Fruit fly (Drosophila melanogaster) whole organism, embryonic: ENCODE data around the gene CG7366.

Experiments used
- Atf6 ChIP-seq: fragments of 200-800 bp; sonication (Bioruptor generic); IDR thresholded peaks from 2 replicates; pipeline ENCODE4 v1.3.6; 2022; ENCODE audit warnings: missing biosample characterization, missing genetic modification characterization
- B-H1 ChIP-seq: fragments of 200-800 bp; sonication (Bioruptor generic); IDR thresholded peaks from 3 replicates; pipeline ENCODE4 v1.3.6; 2022; ENCODE audit warnings: missing biosample characterization, missing genetic modification characterization
- BEAF-32 ChIP-seq: fragments of 200-800 bp; sonication (Bioruptor generic); optimal IDR thresholded peaks from 3 replicates; lab custom pipeline; 2017; ENCODE audit warnings: missing biosample characterization, missing genetic modification characterization, mild to moderate bottlenecking, moderate library complexity, missing genetic modification reagents
- Bgb ChIP-seq: fragments of 200-800 bp; sonication (Bioruptor generic); IDR thresholded peaks from 2 replicates; pipeline ENCODE4 v1.3.6; 2022; ENCODE audit warnings: missing biosample characterization, missing genetic modification characterization; ENCODE audit not compliant: partially characterized antibody
- CG11504 ChIP-seq: fragments of 200-800 bp; sonication (Bioruptor generic); optimal IDR thresholded peaks from 3 replicates; lab custom pipeline; 2019; ENCODE audit warnings: missing biosample characterization, mild to moderate bottlenecking, missing genetic modification characterization, moderate library complexity
- CG12104 ChIP-seq: fragments of 200-800 bp; sonication (Bioruptor generic); optimal IDR thresholded peaks from 3 replicates; lab custom pipeline; 2016; ENCODE audit warnings: missing biosample characterization, missing genetic modification characterization
- CG13894 ChIP-seq: fragments of 200-800 bp; sonication (Bioruptor generic); optimal IDR thresholded peaks from 3 replicates; lab custom pipeline; 2018; ENCODE audit warnings: missing biosample characterization, mild to moderate bottlenecking, missing genetic modification characterization, moderate library complexity
- CG14441 ChIP-seq: fragments of 200-800 bp; sonication (Bioruptor generic); IDR thresholded peaks from 2 replicates; pipeline ENCODE4 v1.3.6; 2022; ENCODE audit warnings: missing biosample characterization, missing genetic modification characterization
- CG15269 ChIP-seq: fragments of 200-800 bp; sonication (Bioruptor generic); optimal IDR thresholded peaks from 2 replicates; lab custom pipeline; 2018; ENCODE audit warnings: missing biosample characterization, mild to moderate bottlenecking, missing genetic modification characterization, moderate library complexity
- CG15601 ChIP-seq: fragments of 200-800 bp; sonication (Bioruptor generic); optimal IDR thresholded peaks from 3 replicates; lab custom pipeline; 2019; ENCODE audit warnings: missing biosample characterization, mild to moderate bottlenecking, missing genetic modification characterization, moderate library complexity
- CG16779 ChIP-seq: fragments of 200-800 bp; sonication (Bioruptor generic); IDR thresholded peaks from 2 replicates; pipeline ENCODE4 v1.3.6; 2022; ENCODE audit warnings: missing biosample characterization, missing genetic modification characterization
- CG17829 ChIP-seq: fragments of 200-800 bp; optimal IDR thresholded peaks from 2 replicates; lab custom pipeline; 2019; ENCODE audit warnings: missing biosample characterization, mild to moderate bottlenecking, missing genetic modification characterization, moderate library complexity
- CG18764 ChIP-seq: fragments of 200-800 bp; sonication (Bioruptor generic); optimal IDR thresholded peaks from 3 replicates; lab custom pipeline; 2016; ENCODE audit warnings: missing biosample characterization, missing genetic modification characterization
- CG2120 ChIP-seq: fragments of 200-800 bp; sonication (Bioruptor generic); optimal IDR thresholded peaks from 3 replicates; lab custom pipeline; 2016; ENCODE audit warnings: missing biosample characterization, missing genetic modification characterization
- CG2202 ChIP-seq: fragments of 200-800 bp; sonication (Bioruptor generic); optimal IDR thresholded peaks from 2 replicates; lab custom pipeline; 2018; ENCODE audit warnings: missing biosample characterization, mild to moderate bottlenecking, missing genetic modification characterization
- CG32532 ChIP-seq: fragments of 200-800 bp; sonication (Bioruptor generic); IDR thresholded peaks from 2 replicates; pipeline ENCODE4 v1.3.6; 2022; ENCODE audit warnings: missing biosample characterization, missing genetic modification characterization
- CG7745 ChIP-seq: fragments of 200-800 bp; sonication (Bioruptor generic); optimal IDR thresholded peaks from 2 replicates; lab custom pipeline; 2018; ENCODE audit warnings: missing biosample characterization, mild to moderate bottlenecking, missing genetic modification characterization, moderate library complexity
- CG8478 ChIP-seq: fragments of >200 bp; optimal IDR thresholded peaks from 2 replicates; lab custom pipeline; 2018
- CG9797 ChIP-seq: fragments of 200-800 bp; sonication (Bioruptor generic); optimal IDR thresholded peaks from 3 replicates; lab custom pipeline; 2018; ENCODE audit warnings: missing biosample characterization, mild to moderate bottlenecking, missing genetic modification characterization
- CG9817 ChIP-seq: fragments of 200-800 bp; sonication (Bioruptor generic); optimal IDR thresholded peaks from 2 replicates; lab custom pipeline; 2018; ENCODE audit warnings: missing biosample characterization, mild to moderate bottlenecking, missing genetic modification characterization, moderate library complexity
- Dbx ChIP-seq: fragments of 200-800 bp; sonication (Bioruptor generic); IDR thresholded peaks from 3 replicates; pipeline ENCODE4 v1.3.6; 2022; ENCODE audit warnings: missing biosample characterization, missing genetic modification characterization
- E2f1 ChIP-seq: fragments of 200-800 bp; sonication (Bioruptor generic); IDR thresholded peaks from 2 replicates; pipeline ENCODE4 v1.3.6; 2022; ENCODE audit warnings: missing biosample characterization, missing genetic modification characterization
- ERR ChIP-seq: fragments of 200-800 bp; sonication (Bioruptor generic); optimal IDR thresholded peaks from 2 replicates; lab custom pipeline; 2016; ENCODE audit warnings: missing biosample characterization, missing genetic modification characterization
- Ets97D ChIP-seq: fragments of 200-800 bp; sonication (Bioruptor generic); optimal IDR thresholded peaks from 3 replicates; lab custom pipeline; 2016; ENCODE audit warnings: missing biosample characterization, missing genetic modification characterization
- Myb ChIP-seq: fragments of 200-800 bp; sonication (Bioruptor generic); optimal IDR thresholded peaks from 2 replicates; lab custom pipeline; 2016; ENCODE audit warnings: missing biosample characterization, missing genetic modification characterization
- Nf-YB ChIP-seq: fragments of 200-800 bp; sonication (Bioruptor generic); optimal IDR thresholded peaks from 3 replicates; lab custom pipeline; 2019; ENCODE audit warnings: missing biosample characterization, mild to moderate bottlenecking, missing genetic modification characterization, moderate library complexity
- Oli ChIP-seq: fragments of 200-800 bp; sonication (Bioruptor generic); optimal IDR thresholded peaks from 2 replicates; lab custom pipeline; 2018; ENCODE audit warnings: missing biosample characterization, mild to moderate bottlenecking, missing genetic modification characterization, moderate library complexity
- Sry-δ ChIP-seq: fragments of 200-800 bp; sonication (Bioruptor generic); optimal IDR thresholded peaks from 2 replicates; lab custom pipeline; 2016; ENCODE audit warnings: missing biosample characterization, missing genetic modification characterization
- Vsx1 ChIP-seq: fragments of 200-800 bp; sonication (Bioruptor generic); optimal IDR thresholded peaks from 2 replicates; lab custom pipeline; 2017; ENCODE audit warnings: missing biosample characterization, mild to moderate bottlenecking, missing genetic modification characterization, missing genetic modification reagents
- al ChIP-seq: fragments of 200-800 bp; sonication (Bioruptor generic); IDR thresholded peaks from 2 replicates; pipeline ENCODE4 v1.3.6; 2022; ENCODE audit warnings: missing biosample characterization, missing genetic modification characterization
- amos ChIP-seq: fragments of 200-800 bp; sonication (Bioruptor generic); IDR thresholded peaks from 2 replicates; pipeline ENCODE4 v1.3.6; 2022; ENCODE audit warnings: missing biosample characterization, missing genetic modification characterization; ENCODE audit not compliant: partially characterized antibody
- da ChIP-seq: fragments of 200-800 bp; sonication (Bioruptor generic); optimal IDR thresholded peaks from 2 replicates; lab custom pipeline; 2016; ENCODE audit warnings: missing biosample characterization, missing genetic modification characterization
- dimm ChIP-seq: fragments of 200-800 bp; sonication (Bioruptor generic); IDR thresholded peaks from 2 replicates; pipeline ENCODE4 v1.3.6; 2022; ENCODE audit warnings: missing biosample characterization, missing genetic modification characterization
- fd64A ChIP-seq: fragments of 200-800 bp; sonication (Bioruptor generic); optimal IDR thresholded peaks from 3 replicates; lab custom pipeline; 2018; ENCODE audit warnings: missing biosample characterization, mild to moderate bottlenecking, missing genetic modification characterization
- fd96Cb ChIP-seq: fragments of 200-800 bp; sonication (Bioruptor generic); optimal IDR thresholded peaks from 2 replicates; lab custom pipeline; 2018; ENCODE audit warnings: missing biosample characterization, mild to moderate bottlenecking, missing genetic modification characterization, moderate library complexity
- gce ChIP-seq: fragments of 200-800 bp; sonication (Bioruptor generic); IDR thresholded peaks from 3 replicates; pipeline ENCODE4 v1.3.6; 2022; ENCODE audit warnings: missing biosample characterization, missing genetic modification characterization
- ham ChIP-seq: fragments of 200-800 bp; sonication (Bioruptor generic); IDR thresholded peaks from 2 replicates; pipeline ENCODE4 v1.3.6; 2022; ENCODE audit warnings: missing biosample characterization, missing genetic modification characterization
- inv ChIP-seq: fragments of 200-800 bp; sonication (Bioruptor generic); IDR thresholded peaks from 2 replicates; pipeline ENCODE4 v1.3.6; 2022; ENCODE audit warnings: missing biosample characterization, missing genetic modification characterization; ENCODE audit not compliant: partially characterized antibody
- jing ChIP-seq: fragments of 200-800 bp; sonication (Bioruptor generic); optimal IDR thresholded peaks from 2 replicates; lab custom pipeline; 2018; ENCODE audit warnings: missing biosample characterization, mild to moderate bottlenecking, missing genetic modification characterization
- jumu ChIP-seq: fragments of 200-800 bp; sonication (Bioruptor generic); optimal IDR thresholded peaks from 3 replicates; lab custom pipeline; 2016; ENCODE audit warnings: missing biosample characterization, missing genetic modification characterization
- ken ChIP-seq: fragments of 200-800 bp; sonication (Bioruptor generic); IDR thresholded peaks from 3 replicates; pipeline ENCODE4 v1.3.6; 2022; ENCODE audit warnings: missing biosample characterization, missing genetic modification characterization
- p53 ChIP-seq: fragments of 200-800 bp; sonication (Bioruptor generic); optimal IDR thresholded peaks from 2 replicates; lab custom pipeline; 2016; ENCODE audit warnings: missing biosample characterization, missing genetic modification characterization
- pan ChIP-seq, 4 experiments: fragments of >200 bp in 3 of 4; fragments of 200-800 bp in 1 of 4; sonication (Bioruptor generic) in 1 of 4; optimal IDR thresholded peaks in 3 of 4; IDR thresholded peaks in 1 of 4; 2 replicates each; pipeline versions ENCODE4 v1.3.6 to Lab custom; 2017 to 2022; ENCODE audit warnings: missing biosample characterization in 2 of 4, missing genetic modification characterization in 2 of 4, mixed read lengths in 1 of 4
- phol ChIP-seq: fragments of 200-800 bp; sonication (Bioruptor generic); optimal IDR thresholded peaks from 3 replicates; lab custom pipeline; 2018; ENCODE audit warnings: missing biosample characterization, mild to moderate bottlenecking, missing genetic modification characterization, moderate library complexity
- pnt ChIP-seq: fragments of 200-800 bp; sonication (Bioruptor generic); optimal IDR thresholded peaks from 3 replicates; lab custom pipeline; 2016; ENCODE audit warnings: missing biosample characterization, missing genetic modification characterization
- sens-2 ChIP-seq: fragments of 200-800 bp; sonication (Bioruptor generic); IDR thresholded peaks from 2 replicates; pipeline ENCODE4 v1.3.6; 2022; ENCODE audit warnings: missing biosample characterization, missing genetic modification characterization
- wdn ChIP-seq: fragments of 200-800 bp; sonication (Bioruptor generic); IDR thresholded peaks from 2 replicates; pipeline ENCODE4 v1.3.6; 2022; ENCODE audit warnings: missing biosample characterization, missing genetic modification characterization
- wek ChIP-seq: fragments of 200-800 bp; sonication (Bioruptor generic); optimal IDR thresholded peaks from 3 replicates; lab custom pipeline; 2018; ENCODE audit warnings: missing biosample characterization, mild to moderate bottlenecking, missing genetic modification characterization, moderate library complexity
- zen ChIP-seq: fragments of 200-800 bp; sonication (Bioruptor generic); optimal IDR thresholded peaks from 3 replicates; lab custom pipeline; 2018; ENCODE audit warnings: missing biosample characterization, mild to moderate bottlenecking, missing genetic modification characterization, moderate library complexity
- zfh2 ChIP-seq: fragments of 200-800 bp; sonication (Bioruptor generic); optimal IDR thresholded peaks from 2 replicates; lab custom pipeline; 2016; ENCODE audit warnings: missing biosample characterization, missing genetic modification characterization

The CG7366 gene

dm6 chr3L:8197779-8198279 is 4.4 kb downstream of the CG7366 start, which contains the start of the genes UbcE2M and Dhps (continued):
- TF ChIP-seq Vsx1: no peak
- peak; percentile 66 for TF ChIP-seq Myb (GFP tag; lab: Kevin White, UChicago)
- peak; percentile 86 for TF ChIP-seq phol (tag; lab: Kevin White, UChicago)
- TF ChIP-seq wdn (GFP tag; lab: Robert Waterston, UW): peak; percentile 40; the same call in 1 of the 2 replicates
- peak; percentile 84 for TF ChIP-seq amos
- TF ChIP-seq CG15601: no peak
- TF ChIP-seq CG11504 (tag; lab: Kevin White, UChicago): no peak
- peak; percentile 74 for TF ChIP-seq CG32532 (GFP tag; lab: Robert Waterston, UW)
- TF ChIP-seq da: no peak
- peak; percentile 75 for TF ChIP-seq Bgb (GFP tag; lab: Robert Waterston, UW)
- TF ChIP-seq sens-2 (GFP tag; lab: Robert Waterston, UW): 0 out of 2 replicates have a peak, but pooled peaks have one; percentile 32
- TF ChIP-seq zfh2 (GFP tag; lab: Kevin White, UChicago): peak; percentile 80
- TF ChIP-seq ham (GFP tag; lab: Robert Waterston, UW): no peak
- TF ChIP-seq B-H1 (GFP tag; lab: Robert Waterston, UW): peak; percentile 33; the same call in 1 of the 3 replicates
- TF ChIP-seq Nf-YB (GFP tag; lab: Kevin White, UChicago): no peak
- peak; percentile 56 for TF ChIP-seq pnt (GFP tag; lab: Kevin White, UChicago)
- TF ChIP-seq zen: peak; percentile 79
- peak; percentile 85 for TF ChIP-seq Dbx (GFP tag; lab: Robert Waterston, UW)
- TF ChIP-seq jing: no peak
- no peak for TF ChIP-seq pan (optimal IDR thresholded peaks at IDR 0.05; lab: Kevin White, UChicago)
- TF ChIP-seq pan (GFP tag; optimal IDR thresholded peaks at IDR 0.05 in 1 of 2, IDR thresholded peaks at IDR 0.05 in 1 of 2): peak in 1 of 2 experiments; percentile 57
- no peak for TF ChIP-seq CG8478 (lab: Kevin White, UChicago)
- TF ChIP-seq inv (GFP tag; lab: Robert Waterston, UW): peak; percentile 70
- TF ChIP-seq jumu (GFP tag; lab: Kevin White, UChicago): peak; percentile 43
- TF ChIP-seq al (GFP tag; lab: Robert Waterston, UW): peak; percentile 71
- TF ChIP-seq CG14441: peak; percentile 63; the same call in 1 of the 2 replicates
- TF ChIP-seq CG15269 (tag; lab: Kevin White, UChicago): no peak
- TF ChIP-seq wek: no peak
- TF ChIP-seq CG2120 (GFP tag; lab: Kevin White, UChicago): peak; percentile 82
- peak; percentile 80 for TF ChIP-seq BEAF-32 (GFP tag; lab: Kevin White, UChicago)
- TF ChIP-seq CG9797 (GFP tag; lab: Kevin White, UChicago): peak; percentile 23
- TF ChIP-seq Atf6 (GFP tag; lab: Robert Waterston, UW): no peak
- TF ChIP-seq fd96Cb (tag; lab: Kevin White, UChicago): peak; percentile 72
- peak; percentile 43 for TF ChIP-seq CG12104 (GFP tag; lab: Kevin White, UChicago)
- TF ChIP-seq dimm (GFP tag; lab: Robert Waterston, UW): no peak
- no peak for TF ChIP-seq p53
- TF ChIP-seq CG2202 (tag; lab: Kevin White, UChicago): no peak
- TF ChIP-seq gce: no peak
- no peak for TF ChIP-seq CG16779 (GFP tag; lab: Robert Waterston, UW)
- TF ChIP-seq ken (GFP tag; lab: Robert Waterston, UW): peak; percentile 44; the same call in 1 of the 3 replicates
- peak; percentile 67 for TF ChIP-seq Sry-δ (GFP tag; lab: Kevin White, UChicago)
- peak; percentile 65 for TF ChIP-seq Oli (tag; lab: Kevin White, UChicago)
- no peak for TF ChIP-seq CG7745 (tag; lab: Kevin White, UChicago)
- no peak for TF ChIP-seq ERR (GFP tag; lab: Kevin White, UChicago)
- peak; percentile 71 for TF ChIP-seq CG17829 (tag; lab: Kevin White, UChicago)
- TF ChIP-seq CG9817 (tag; lab: Kevin White, UChicago): peak; percentile 89
- peak; percentile 36 for TF ChIP-seq Ets97D (GFP tag; lab: Kevin White, UChicago)
- TF ChIP-seq CG18764 (GFP tag; lab: Kevin White, UChicago): peak; percentile 51
- no peak; the same call in none of the 2 replicates for TF ChIP-seq E2f1 (GFP tag; lab: Robert Waterston, UW)
- no peak for TF ChIP-seq fd64A (GFP tag; lab: Kevin White, UChicago)
- no peak for TF ChIP-seq CG13894 (tag; lab: Kevin White, UChicago)
